Fruit fly (Drosophila melanogaster) whole organism, embryonic: ENCODE measurements around the gene Gr5a.

Experiments
- Blimp-1 ChIP-seq: fragments of 200-800 bp; sonication (Bioruptor generic); optimal IDR thresholded peaks from 3 replicates; lab custom pipeline; 2018; ENCODE audit warnings: missing biosample characterization, missing genetic modification characterization, mild to moderate bottlenecking, moderate library complexity, missing genetic modification reagents
- Bteb2 ChIP-seq: fragments of 200-800 bp; sonication (Bioruptor generic); optimal IDR thresholded peaks from 2 replicates; lab custom pipeline; 2016; ENCODE audit warnings: missing biosample characterization, missing genetic modification characterization
- CG10209 ChIP-seq: fragments of 200-800 bp; sonication (Bioruptor generic); optimal IDR thresholded peaks from 3 replicates; lab custom pipeline; 2017; ENCODE audit warnings: missing biosample characterization, mild to moderate bottlenecking, missing genetic modification characterization, missing genetic modification reagents
- CG1024 ChIP-seq: fragments of 200-800 bp; sonication (Bioruptor generic); IDR thresholded peaks from 2 replicates; pipeline ENCODE4 v1.3.6; 2022; ENCODE audit warnings: missing biosample characterization, missing genetic modification characterization
- CG14860 ChIP-seq: fragments of 200-800 bp; sonication (Bioruptor generic); IDR thresholded peaks from 3 replicates; pipeline ENCODE4 v1.3.6; 2022; ENCODE audit warnings: missing biosample characterization, missing genetic modification characterization; ENCODE audit not compliant: partially characterized antibody
- CG15601 ChIP-seq: fragments of 200-800 bp; sonication (Bioruptor generic); optimal IDR thresholded peaks from 3 replicates; lab custom pipeline; 2019; ENCODE audit warnings: missing biosample characterization, mild to moderate bottlenecking, missing genetic modification characterization, moderate library complexity
- CG1602 ChIP-seq: fragments of 200-800 bp; sonication (Bioruptor generic); optimal IDR thresholded peaks from 3 replicates; lab custom pipeline; 2016; ENCODE audit warnings: missing biosample characterization, missing genetic modification characterization
- CG16813 ChIP-seq: fragments of 200-800 bp; sonication (Bioruptor generic); IDR thresholded peaks from 3 replicates; pipeline ENCODE4 v1.3.6; 2022; ENCODE audit warnings: missing biosample characterization, missing genetic modification characterization; ENCODE audit not compliant: partially characterized antibody
- CG17328 ChIP-seq: fragments of 200-800 bp; sonication (Bioruptor generic); IDR thresholded peaks from 2 replicates; pipeline ENCODE4 v1.3.6; 2022; ENCODE audit warnings: missing biosample characterization, missing genetic modification characterization
- CG18011 ChIP-seq: fragments of 200-800 bp; sonication (Bioruptor generic); optimal IDR thresholded peaks from 2 replicates; lab custom pipeline; 2017; ENCODE audit warnings: missing biosample characterization, missing genetic modification characterization, mild to moderate bottlenecking, moderate library complexity, missing genotype
- CG31441 ChIP-seq: fragments of 200-800 bp; sonication (Bioruptor generic); IDR thresholded peaks from 2 replicates; pipeline ENCODE4 v1.3.6; 2022; ENCODE audit warnings: missing biosample characterization, missing genetic modification characterization
- CG32772 ChIP-seq: fragments of 200-800 bp; sonication (Bioruptor generic); IDR thresholded peaks from 2 replicates; pipeline ENCODE4 v1.3.6; 2022; ENCODE audit warnings: missing biosample characterization, missing genetic modification characterization
- CG4617 ChIP-seq: fragments of 200-800 bp; sonication (Bioruptor generic); optimal IDR thresholded peaks from 3 replicates; lab custom pipeline; 2016; ENCODE audit warnings: missing biosample characterization, missing genetic modification characterization, borderline replicate concordance
- CG4854 ChIP-seq: fragments of 200-800 bp; sonication (Bioruptor generic); optimal IDR thresholded peaks from 2 replicates; lab custom pipeline; 2016; ENCODE audit warnings: missing biosample characterization, missing genetic modification characterization, inconsistent platforms
- CG5953 ChIP-seq: fragments of 200-800 bp; sonication (Bioruptor generic); IDR thresholded peaks from 2 replicates; pipeline ENCODE4 v1.3.6; 2022; ENCODE audit warnings: missing biosample characterization, missing genetic modification characterization
- CG7745 ChIP-seq: fragments of 200-800 bp; sonication (Bioruptor generic); optimal IDR thresholded peaks from 2 replicates; lab custom pipeline; 2018; ENCODE audit warnings: missing biosample characterization, mild to moderate bottlenecking, missing genetic modification characterization, moderate library complexity
- CG8478 ChIP-seq: fragments of >200 bp; optimal IDR thresholded peaks from 2 replicates; lab custom pipeline; 2018
- CG8924 ChIP-seq: fragments of 200-800 bp; optimal IDR thresholded peaks from 3 replicates; lab custom pipeline; 2019; ENCODE audit warnings: missing biosample characterization, mild to moderate bottlenecking, missing genetic modification characterization, moderate library complexity
- CG9817 ChIP-seq: fragments of 200-800 bp; sonication (Bioruptor generic); optimal IDR thresholded peaks from 2 replicates; lab custom pipeline; 2018; ENCODE audit warnings: missing biosample characterization, mild to moderate bottlenecking, missing genetic modification characterization, moderate library complexity
- Dip2 ChIP-seq: fragments of 200-800 bp; sonication (Bioruptor generic); IDR thresholded peaks from 2 replicates; pipeline ENCODE4 v1.3.6; 2022; ENCODE audit warnings: missing biosample characterization, missing genetic modification characterization
- Fer1 ChIP-seq: fragments of 200-800 bp; sonication (Bioruptor generic); optimal IDR thresholded peaks from 2 replicates; lab custom pipeline; 2017; ENCODE audit warnings: missing biosample characterization, mild to moderate bottlenecking, missing genetic modification characterization
- Jarid2 ChIP-seq: fragments of 200-800 bp; sonication (Bioruptor generic); optimal IDR thresholded peaks from 3 replicates; lab custom pipeline; 2017; ENCODE audit warnings: mild to moderate bottlenecking, missing biosample characterization, missing genetic modification reagents, missing genetic modification characterization
- Med ChIP-seq: fragments of 200-800 bp; sonication (Bioruptor generic); peaks from one replicate; lab custom pipeline; 2016; ENCODE audit warnings: missing biosample characterization, missing genetic modification characterization, mild to moderate bottlenecking, inconsistent platforms, moderate library complexity
- PHDP ChIP-seq: fragments of 200-800 bp; sonication (Bioruptor generic); optimal IDR thresholded peaks from 3 replicates; lab custom pipeline; 2018; ENCODE audit warnings: missing biosample characterization, mild to moderate bottlenecking, missing genetic modification characterization, moderate library complexity
- Sin3A ChIP-seq: fragments of >200 bp; optimal IDR thresholded peaks from 2 replicates; lab custom pipeline; 2018
- Six4 ChIP-seq: fragments of 200-800 bp; sonication (Bioruptor generic); optimal IDR thresholded peaks from 2 replicates; lab custom pipeline; 2016; ENCODE audit warnings: missing biosample characterization, missing genetic modification characterization
- Sox100B ChIP-seq: fragments of 200-800 bp; sonication (Bioruptor generic); optimal IDR thresholded peaks from 3 replicates; lab custom pipeline; 2018; ENCODE audit warnings: missing biosample characterization, mild to moderate bottlenecking, missing genetic modification characterization
- Ssrp ChIP-seq: fragments of 200-800 bp; sonication (Bioruptor generic); optimal IDR thresholded peaks from 2 replicates; lab custom pipeline; 2018; ENCODE audit warnings: missing biosample characterization, mild to moderate bottlenecking, missing genetic modification characterization, moderate library complexity
- Usf ChIP-seq: fragments of 200-800 bp; sonication (Bioruptor generic); optimal IDR thresholded peaks from 2 replicates; lab custom pipeline; 2017; ENCODE audit warnings: missing genotype, missing biosample characterization, missing genetic modification characterization
- bcd ChIP-seq: fragments of 200-800 bp; sonication (Bioruptor generic); optimal IDR thresholded peaks from 2 replicates; lab custom pipeline; 2017; ENCODE audit warnings: missing biosample characterization, mild to moderate bottlenecking, missing genetic modification characterization
- bigmax ChIP-seq: fragments of 200-800 bp; sonication (Bioruptor generic); optimal IDR thresholded peaks from 2 replicates; lab custom pipeline; 2018; ENCODE audit warnings: missing biosample characterization, mild to moderate bottlenecking, missing genetic modification characterization
- cad ChIP-seq: fragments of >200 bp; optimal IDR thresholded peaks from 2 replicates; lab custom pipeline; 2017; ENCODE audit warnings: missing biosample characterization, missing genetic modification characterization
- caup ChIP-seq: fragments of 200-800 bp; sonication (Bioruptor generic); optimal IDR thresholded peaks from 3 replicates; lab custom pipeline; 2017; ENCODE audit warnings: missing biosample characterization, mild to moderate bottlenecking, missing genetic modification characterization, moderate library complexity; ENCODE audit not compliant: severe bottlenecking
- da ChIP-seq: fragments of 200-800 bp; sonication (Bioruptor generic); optimal IDR thresholded peaks from 2 replicates; lab custom pipeline; 2016; ENCODE audit warnings: missing biosample characterization, missing genetic modification characterization
- danr ChIP-seq: fragments of 200-800 bp; sonication (Bioruptor generic); IDR thresholded peaks from 2 replicates; pipeline ENCODE4 v1.3.6; 2022; ENCODE audit warnings: missing biosample characterization, missing genetic modification characterization
- dpn ChIP-seq, 2 experiments: fragments of 200-800 bp; sonication (Bioruptor generic); optimal IDR thresholded peaks; 3 replicates each; lab custom pipeline; 2016; ENCODE audit warnings: missing biosample characterization in 2 of 2, missing genetic modification characterization in 2 of 2
- fd96Cb ChIP-seq: fragments of 200-800 bp; sonication (Bioruptor generic); optimal IDR thresholded peaks from 2 replicates; lab custom pipeline; 2018; ENCODE audit warnings: missing biosample characterization, mild to moderate bottlenecking, missing genetic modification characterization, moderate library complexity
- hkb ChIP-seq, 2 experiments: fragments of 200-800 bp in 1 of 2; fragments of >200 bp in 1 of 2; sonication (Bioruptor generic) in 1 of 2; IDR thresholded peaks in 1 of 2; optimal IDR thresholded peaks in 1 of 2; 2 replicates each; pipeline versions ENCODE4 v1.3.6 to Lab custom; 2017 to 2022; ENCODE audit warnings: missing biosample characterization in 1 of 2, missing genetic modification characterization in 1 of 2
- hth ChIP-seq: fragments of >200 bp; optimal IDR thresholded peaks from 2 replicates; lab custom pipeline; 2017; ENCODE audit warnings: inconsistent platforms
- kah ChIP-seq: fragments of 200-800 bp; sonication (Bioruptor generic); optimal IDR thresholded peaks from 2 replicates; lab custom pipeline; 2018; ENCODE audit warnings: missing biosample characterization, mild to moderate bottlenecking, missing genetic modification characterization
- lbe ChIP-seq: fragments of 200-800 bp; sonication (Bioruptor generic); optimal IDR thresholded peaks from 2 replicates; lab custom pipeline; 2016; ENCODE audit warnings: missing biosample characterization, mild to moderate bottlenecking, missing genetic modification characterization
- lov ChIP-seq, 2 experiments: fragments of 200-800 bp in 1 of 2; fragments of >200 bp in 1 of 2; sonication (Bioruptor generic) in 1 of 2; IDR thresholded peaks in 1 of 2; optimal IDR thresholded peaks in 1 of 2; 2 replicates in 1 of 2; 3 replicates in 1 of 2; pipeline versions ENCODE4 v1.3.6 to Lab custom; 2017 to 2022; ENCODE audit warnings: missing biosample characterization in 1 of 2, missing genetic modification characterization in 1 of 2
- mam ChIP-seq: fragments of 200-800 bp; sonication (Bioruptor generic); optimal IDR thresholded peaks from 3 replicates; lab custom pipeline; 2016; ENCODE audit warnings: missing biosample characterization, missing genetic modification characterization
- nom ChIP-seq: fragments of 200-800 bp; sonication (Bioruptor generic); optimal IDR thresholded peaks from 2 replicates; lab custom pipeline; 2017; ENCODE audit warnings: missing biosample characterization, missing genetic modification characterization, mild to moderate bottlenecking, moderate library complexity, missing genetic modification reagents
- pan ChIP-seq, 4 experiments: fragments of >200 bp in 3 of 4; fragments of 200-800 bp in 1 of 4; sonication (Bioruptor generic) in 1 of 4; optimal IDR thresholded peaks in 3 of 4; IDR thresholded peaks in 1 of 4; 2 replicates each; pipeline versions ENCODE4 v1.3.6 to Lab custom; 2017 to 2022; ENCODE audit warnings: missing biosample characterization in 2 of 4, missing genetic modification characterization in 2 of 4, mixed read lengths in 1 of 4
- slbo ChIP-seq: fragments of 200-800 bp; sonication (Bioruptor generic); IDR thresholded peaks from 2 replicates; pipeline ENCODE4 v1.3.6; 2022; ENCODE audit warnings: missing biosample characterization, missing genetic modification characterization
- tgo ChIP-seq: fragments of 200-800 bp; sonication (Bioruptor generic); IDR thresholded peaks from 3 replicates; pipeline ENCODE4 v1.3.6; 2022; ENCODE audit warnings: missing biosample characterization, missing genetic modification characterization
- tll ChIP-seq, 2 experiments: fragments of 200-800 bp in 1 of 2; fragments of >200 bp in 1 of 2; sonication (Bioruptor generic) in 1 of 2; optimal IDR thresholded peaks; 2 replicates each; lab custom pipeline; 2017 to 2019; ENCODE audit warnings: missing biosample characterization in 2 of 2, missing genetic modification characterization in 2 of 2, mild to moderate bottlenecking in 1 of 2, moderate library complexity in 1 of 2
- zf30C ChIP-seq: fragments of 200-800 bp; sonication (Bioruptor generic); optimal IDR thresholded peaks from 3 replicates; lab custom pipeline; 2018; ENCODE audit warnings: missing biosample characterization, mild to moderate bottlenecking, missing genetic modification characterization

Gr5a gene

dm6 chrX:5639083-5639482 lies 41.3 kb upstream of the Gr5a start (continued):
- no peak for TF ChIP-seq CG10209
- TF ChIP-seq CG14860 (GFP tag; lab: Robert Waterston, UW): no peak
- TF ChIP-seq nom (GFP tag; lab: Kevin White, UChicago): no peak
- no peak for TF ChIP-seq Sox100B (GFP tag; lab: Kevin White, UChicago)
- no peak for TF ChIP-seq bigmax (GFP tag; lab: Kevin White, UChicago)
- TF ChIP-seq CG8478 (lab: Kevin White, UChicago): no peak
- TF ChIP-seq fd96Cb (tag; lab: Kevin White, UChicago): peak; percentile 59
- peak in 1 of 2 experiments; percentile 44 for TF ChIP-seq dpn (GFP tag; optimal IDR thresholded peaks at IDR 0.05; lab: Kevin White, UChicago)
- no peak for TF ChIP-seq danr (GFP tag; lab: Robert Waterston, UW)
- TF ChIP-seq Sin3A (lab: Kevin White, UChicago): no peak
- no peak for TF ChIP-seq CG16813 (GFP tag; lab: Robert Waterston, UW)
- TF ChIP-seq CG8924 (tag; lab: Kevin White, UChicago): no peak
- TF ChIP-seq Dip2 (GFP tag; lab: Robert Waterston, UW): no peak
- TF ChIP-seq Fer1 (GFP tag; lab: Kevin White, UChicago): peak; percentile 24
- no peak for TF ChIP-seq lov (optimal IDR thresholded peaks at IDR 0.05; lab: Kevin White, UChicago)
- peak; percentile 70; the same call in 1 of the 3 replicates for TF ChIP-seq lov (GFP tag; IDR thresholded peaks at IDR 0.05; lab: Robert Waterston, UW)
- TF ChIP-seq CG15601: peak; percentile 37
- TF ChIP-seq CG31441 (GFP tag; lab: Robert Waterston, UW): peak; percentile 53; the same call in 1 of the 2 replicates
- peak; percentile 22 for TF ChIP-seq bcd (GFP tag; lab: Kevin White, UChicago)
- no peak for TF ChIP-seq mam (GFP tag; lab: Kevin White, UChicago)
- peak; percentile 15 for TF ChIP-seq CG9817
- no peak for TF ChIP-seq CG4854 (GFP tag; lab: Kevin White, UChicago)
- no peak for TF ChIP-seq pan (optimal IDR thresholded peaks at IDR 0.05; lab: Kevin White, UChicago)
- no peak for TF ChIP-seq pan (GFP tag; optimal IDR thresholded peaks at IDR 0.05 in 1 of 2, IDR thresholded peaks at IDR 0.05 in 1 of 2)
- no peak for TF ChIP-seq lbe (GFP tag; lab: Kevin White, UChicago)
- TF ChIP-seq CG5953: no peak
- no peak for TF ChIP-seq CG1602
- TF ChIP-seq zf30C (GFP tag; lab: Kevin White, UChicago): peak; percentile 76
- peak; percentile 51 for TF ChIP-seq PHDP (tag; lab: Kevin White, UChicago)
- no peak for TF ChIP-seq kah
- no peak for TF ChIP-seq CG7745
- TF ChIP-seq CG1024 (GFP tag; lab: Robert Waterston, UW): no peak
- no peak for TF ChIP-seq Jarid2 (GFP tag; lab: Kevin White, UChicago)
- no peak for TF ChIP-seq CG4617 (GFP tag; lab: Kevin White, UChicago)
- no peak; the same call in 1 of the 2 replicates for TF ChIP-seq slbo (GFP tag; lab: Robert Waterston, UW)
- TF ChIP-seq caup (GFP tag; lab: Kevin White, UChicago): peak; percentile 16
- TF ChIP-seq cad (GFP tag; lab: Kevin White, UChicago): no peak
- TF ChIP-seq Blimp-1: peak; percentile 59
- TF ChIP-seq CG17328 (GFP tag; lab: Robert Waterston, UW): peak; percentile 70
- peak; percentile 48 for TF ChIP-seq Ssrp (tag; lab: Kevin White, UChicago)
- TF ChIP-seq Bteb2 (GFP tag; lab: Kevin White, UChicago): no peak
- no peak for TF ChIP-seq hkb (optimal IDR thresholded peaks at IDR 0.05; lab: Kevin White, UChicago)
- peak; percentile 61 for TF ChIP-seq hkb (GFP tag; IDR thresholded peaks at IDR 0.05; lab: Robert Waterston, UW)
- TF ChIP-seq tgo (GFP tag; lab: Robert Waterston, UW): peak; percentile 42; the same call in 1 of the 3 replicates
- TF ChIP-seq CG18011: no peak
- TF ChIP-seq hth (lab: Kevin White, UChicago): no peak
- TF ChIP-seq Usf (GFP tag; lab: Kevin White, UChicago): peak; percentile 24
- no peak for TF ChIP-seq Six4 (GFP tag; lab: Kevin White, UChicago)
- peak; percentile 41 for TF ChIP-seq CG32772 (GFP tag; lab: Robert Waterston, UW)
- TF ChIP-seq Med (GFP tag; lab: Kevin White, UChicago): peak; percentile 82
- no peak for TF ChIP-seq tll (GFP tag; optimal IDR thresholded peaks at IDR 0.05; lab: Kevin White, UChicago)
- TF ChIP-seq da (GFP tag; lab: Kevin White, UChicago): no peak
